Worm (Caenorhabditis elegans) whole organism, L1 larva: ENCODE results near the gene immp-1.

Experiments
- F16B12.6 ChIP-seq: fragments of 150-350 bp; optimal IDR thresholded peaks from 2 replicates; lab custom pipeline; 2014; ENCODE audit warnings: missing biosample characterization, missing genetic modification characterization
- Y116A8C.19 ChIP-seq: sonication (generic microtip); optimal IDR thresholded peaks from 2 replicates; lab custom pipeline; 2016; ENCODE audit warnings: missing compliant biosample characterization, missing genetic modification characterization, borderline replicate concordance
- aly-2 ChIP-seq: fragments of 150-350 bp; optimal IDR thresholded peaks from 2 replicates; lab custom pipeline; 2014; ENCODE audit warnings: missing biosample characterization, missing genetic modification characterization
- ceh-63 ChIP-seq: fragments of 200-800 bp; sonication (Bioruptor generic); optimal IDR thresholded peaks from 2 replicates; lab custom pipeline; 2018; ENCODE audit warnings: mild to moderate bottlenecking, missing genetic modification characterization, missing compliant biosample characterization
- ceh-8 ChIP-seq: fragments of 200-800 bp; sonication (Bioruptor generic); optimal IDR thresholded peaks from 2 replicates; lab custom pipeline; 2018; ENCODE audit warnings: mild to moderate bottlenecking, missing genetic modification characterization, moderate library complexity, missing compliant biosample characterization
- ces-1 ChIP-seq: fragments of 150-350 bp; optimal IDR thresholded peaks from 2 replicates; lab custom pipeline; 2014; ENCODE audit warnings: missing biosample characterization, missing genetic modification reagents, missing genetic modification characterization
- dpl-1 ChIP-seq, 3 experiments: fragments of 150-350 bp in 2 of 3; sonication (generic microtip) in 1 of 3; optimal IDR thresholded peaks; 2 replicates each; lab custom pipeline; 2014 to 2017; ENCODE audit warnings: missing biosample characterization in 3 of 3, missing genetic modification characterization in 3 of 3, missing genetic modification reagents in 3 of 3
- efl-1 ChIP-seq, 4 experiments: fragments of 150-350 bp; optimal IDR thresholded peaks in 3 of 4; peaks in 1 of 4; 1 replicate in 1 of 4; 2 replicates in 3 of 4; lab custom pipeline; 2014; ENCODE audit warnings: missing biosample characterization in 2 of 4, missing genetic modification characterization in 2 of 4, missing genetic modification reagents in 2 of 4
- egl-27 ChIP-seq, 2 experiments: fragments of 150-350 bp in 1 of 2; sonication (generic microtip); optimal IDR thresholded peaks; 3 replicates each; lab custom pipeline; 2017 to 2018; ENCODE audit warnings: missing biosample characterization in 2 of 2, missing genetic modification characterization in 2 of 2, missing genetic modification reagents in 2 of 2
- elt-3 ChIP-seq, 6 experiments: fragments of 150-350 bp in 1 of 6; sonication (generic microtip); optimal IDR thresholded peaks; 2 replicates each; lab custom pipeline; 2017 to 2018; ENCODE audit warnings: missing biosample characterization in 6 of 6, missing genetic modification characterization in 6 of 6, inconsistent platforms in 1 of 6
- ets-5 ChIP-seq: fragments of 200-800 bp; sonication (Bioruptor generic); IDR thresholded peaks from 2 replicates; pipeline ENCODE4 v1.3.6; 2022; ENCODE audit warnings: missing genetic modification characterization, missing compliant biosample characterization
- fkh-10 ChIP-seq: sonication (generic microtip); optimal IDR thresholded peaks from 2 replicates; lab custom pipeline; 2017; ENCODE audit warnings: missing biosample characterization, missing genetic modification reagents, missing genetic modification characterization
- fkh-4 ChIP-seq: sonication (generic microtip); optimal IDR thresholded peaks from 2 replicates; lab custom pipeline; 2016; ENCODE audit warnings: missing compliant biosample characterization, missing genetic modification characterization, borderline replicate concordance
- grh-1 ChIP-seq: fragments of 200-800 bp; sonication (Bioruptor generic); IDR thresholded peaks from 2 replicates; pipeline ENCODE4 v1.3.6; 2022; ENCODE audit warnings: missing genetic modification reagents, missing genetic modification characterization, missing compliant biosample characterization
- hlh-17 ChIP-seq: fragments of 200-800 bp; sonication (Bioruptor generic); optimal IDR thresholded peaks from 2 replicates; lab custom pipeline; 2018; ENCODE audit warnings: missing genetic modification characterization, mild to moderate bottlenecking, missing compliant biosample characterization, moderate library complexity, borderline replicate concordance
- hlh-4 ChIP-seq: sonication (generic microtip); optimal IDR thresholded peaks from 2 replicates; lab custom pipeline; 2016; ENCODE audit warnings: mild to moderate bottlenecking, missing genetic modification characterization, missing compliant biosample characterization
- irx-1 ChIP-seq: sonication (generic microtip); optimal IDR thresholded peaks from 2 replicates; lab custom pipeline; 2016; ENCODE audit warnings: missing genetic modification characterization, missing compliant biosample characterization
- isw-1 ChIP-seq: fragments of 200-800 bp; sonication (Bioruptor generic); IDR thresholded peaks from 2 replicates; pipeline ENCODE4 v1.3.6; 2022; ENCODE audit warnings: missing genetic modification characterization, missing compliant biosample characterization
- jun-1 ChIP-seq: fragments of 150-350 bp; optimal IDR thresholded peaks from 2 replicates; lab custom pipeline; 2014; ENCODE audit warnings: missing biosample characterization, missing genetic modification reagents, missing genetic modification characterization
- lin-14 ChIP-seq: fragments of 200-800 bp; sonication (Bioruptor generic); optimal IDR thresholded peaks from 2 replicates; lab custom pipeline; 2018; ENCODE audit warnings: mild to moderate bottlenecking, missing genetic modification characterization, moderate library complexity, missing compliant biosample characterization
- lin-35 ChIP-seq, 2 experiments: fragments of 150-350 bp; optimal IDR thresholded peaks; 2 replicates each; lab custom pipeline; 2014; ENCODE audit warnings: missing biosample characterization in 2 of 2, missing genetic modification characterization in 2 of 2, missing genetic modification reagents in 2 of 2
- lir-3 ChIP-seq: sonication (generic microtip); optimal IDR thresholded peaks from 2 replicates; lab custom pipeline; 2016; ENCODE audit warnings: mild to moderate bottlenecking, missing genetic modification characterization, moderate library complexity, missing compliant biosample characterization; ENCODE audit not compliant: poor library complexity
- lsy-2 ChIP-seq, 2 experiments: fragments of 150-350 bp; optimal IDR thresholded peaks; 2 replicates each; lab custom pipeline; 2014; ENCODE audit warnings: missing biosample characterization in 2 of 2, missing genetic modification characterization in 2 of 2
- mab-9 ChIP-seq: fragments of 200-800 bp; sonication (Bioruptor generic); IDR thresholded peaks from 2 replicates; pipeline ENCODE4 v1.3.6; 2022; ENCODE audit warnings: missing genetic modification reagents, missing genetic modification characterization, missing compliant biosample characterization
- mef-2 ChIP-seq: fragments of 150-350 bp; optimal IDR thresholded peaks from 2 replicates; lab custom pipeline; 2014; ENCODE audit warnings: missing biosample characterization, missing genetic modification characterization
- mep-1 ChIP-seq: fragments of 150-350 bp; optimal IDR thresholded peaks from 2 replicates; lab custom pipeline; 2014; ENCODE audit warnings: missing biosample characterization, missing genetic modification characterization
- nhr-12 ChIP-seq: sonication (generic microtip); optimal IDR thresholded peaks from 2 replicates; lab custom pipeline; 2017; ENCODE audit warnings: missing biosample characterization, missing genetic modification characterization
- nhr-19 ChIP-seq: fragments of 200-800 bp; sonication (Bioruptor generic); conservative IDR thresholded peaks from 2 replicates; pipeline ENCODE4 v1.3.6; 2022; ENCODE audit warnings: missing genetic modification characterization, missing compliant biosample characterization
- nhr-237 ChIP-seq: fragments of 150-350 bp; optimal IDR thresholded peaks from 2 replicates; lab custom pipeline; 2014; ENCODE audit warnings: missing biosample characterization, missing genetic modification characterization
- nhr-47 ChIP-seq: sonication (generic microtip); optimal IDR thresholded peaks from 2 replicates; lab custom pipeline; 2016; ENCODE audit warnings: mild to moderate bottlenecking, missing genetic modification characterization, moderate library complexity, missing compliant biosample characterization
- nhr-77 ChIP-seq: fragments of 150-350 bp; optimal IDR thresholded peaks from 2 replicates; lab custom pipeline; 2014; ENCODE audit warnings: missing biosample characterization, missing genetic modification characterization
- nhr-84 ChIP-seq: sonication (generic microtip); optimal IDR thresholded peaks from 2 replicates; lab custom pipeline; 2017; ENCODE audit warnings: missing biosample characterization, missing genetic modification characterization
- nhr-85 ChIP-seq: sonication (generic microtip); peaks from one replicate; lab custom pipeline; 2016; ENCODE audit warnings: missing genetic modification characterization, inconsistent platforms, missing compliant biosample characterization
- pax-3 ChIP-seq: fragments of 200-800 bp; sonication (Bioruptor generic); optimal IDR thresholded peaks from 2 replicates; lab custom pipeline; 2018; ENCODE audit warnings: mild to moderate bottlenecking, missing genetic modification characterization, moderate library complexity, missing compliant biosample characterization
- pqm-1 ChIP-seq: sonication (generic microtip); optimal IDR thresholded peaks from 3 replicates; lab custom pipeline; 2017; ENCODE audit warnings: missing biosample characterization, missing genetic modification characterization
- rnt-1 ChIP-seq: sonication (generic microtip); optimal IDR thresholded peaks from 2 replicates; lab custom pipeline; 2016; ENCODE audit warnings: mild to moderate bottlenecking, missing genetic modification characterization, moderate library complexity, missing compliant biosample characterization
- skn-1 ChIP-seq: fragments of 150-350 bp; optimal IDR thresholded peaks from 2 replicates; lab custom pipeline; 2014; ENCODE audit warnings: missing biosample characterization, missing genetic modification characterization
- snu-23 ChIP-seq: sonication (generic microtip); optimal IDR thresholded peaks from 2 replicates; lab custom pipeline; 2016; ENCODE audit warnings: missing genetic modification characterization, missing compliant biosample characterization
- sup-37 ChIP-seq: fragments of 200-800 bp; sonication (Bioruptor generic); optimal IDR thresholded peaks from 2 replicates; lab custom pipeline; 2018; ENCODE audit warnings: mild to moderate bottlenecking, missing genetic modification characterization, missing compliant biosample characterization
- swsn-7 ChIP-seq: sonication (generic microtip); optimal IDR thresholded peaks from 2 replicates; lab custom pipeline; 2016; ENCODE audit warnings: missing genetic modification characterization, missing compliant biosample characterization
- tbx-2 ChIP-seq: sonication (generic microtip); optimal IDR thresholded peaks from 2 replicates; lab custom pipeline; 2016; ENCODE audit warnings: missing genetic modification characterization, missing compliant biosample characterization
- tlp-1 ChIP-seq: fragments of 150-350 bp; optimal IDR thresholded peaks from 2 replicates; lab custom pipeline; 2014; ENCODE audit warnings: missing biosample characterization, missing genetic modification characterization
- unc-130 ChIP-seq: fragments of 150-350 bp; optimal IDR thresholded peaks from 2 replicates; lab custom pipeline; 2017; ENCODE audit warnings: missing biosample characterization, missing genetic modification characterization, inconsistent platforms
- unc-30 ChIP-seq: sonication (generic microtip); optimal IDR thresholded peaks from 2 replicates; lab custom pipeline; 2017; ENCODE audit warnings: missing biosample characterization, missing genetic modification characterization
- unc-86 ChIP-seq: sonication (generic microtip); optimal IDR thresholded peaks from 2 replicates; lab custom pipeline; 2016; ENCODE audit warnings: missing genetic modification characterization, missing compliant biosample characterization
- unc-98 ChIP-seq: fragments of 200-800 bp; sonication (Bioruptor generic); IDR thresholded peaks from 2 replicates; pipeline ENCODE4 v1.3.6; 2022; ENCODE audit warnings: missing genetic modification characterization, missing compliant biosample characterization
- vab-15 ChIP-seq: sonication (generic microtip); optimal IDR thresholded peaks from 2 replicates; lab custom pipeline; 2017; ENCODE audit warnings: missing genotype, mild to moderate bottlenecking, missing genetic modification characterization, missing compliant biosample characterization
- xbp-1 ChIP-seq: sonication (generic microtip); optimal IDR thresholded peaks from 2 replicates; lab custom pipeline; 2016; ENCODE audit warnings: missing genetic modification characterization, missing compliant biosample characterization
- zag-1 ChIP-seq: fragments of 150-350 bp; optimal IDR thresholded peaks from 2 replicates; lab custom pipeline; 2014; ENCODE audit warnings: missing biosample characterization, missing genetic modification characterization
- zip-4 ChIP-seq: fragments of 200-800 bp; sonication (Bioruptor generic); optimal IDR thresholded peaks from 2 replicates; lab custom pipeline; 2018; ENCODE audit warnings: mild to moderate bottlenecking, missing genetic modification characterization, moderate library complexity, missing compliant biosample characterization
- ztf-4 ChIP-seq: fragments of 150-350 bp; optimal IDR thresholded peaks from 2 replicates; lab custom pipeline; 2014; ENCODE audit warnings: missing biosample characterization, missing genetic modification characterization

immp-1 gene

DNA sequence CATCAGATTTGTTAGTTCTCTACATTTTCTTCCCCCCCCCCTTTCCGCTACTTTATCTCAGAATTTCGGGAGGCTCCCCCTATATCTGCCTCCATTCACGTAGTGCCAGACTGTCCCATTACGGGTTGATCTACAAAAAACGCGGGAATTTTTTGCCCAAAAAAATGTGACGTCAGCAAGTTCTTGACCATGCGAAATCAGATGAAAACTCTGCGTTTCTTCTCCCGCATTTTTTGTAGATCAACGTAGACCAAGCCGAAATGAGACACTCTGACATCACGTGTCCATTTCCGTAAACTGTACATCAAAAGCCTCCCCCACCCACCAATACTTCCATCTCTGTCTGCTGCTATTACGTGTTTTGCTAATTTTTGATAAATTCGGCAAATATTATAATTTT lies 49.8 kb downstream of the immp-1 start:
- no peak for TF ChIP-seq lin-35 (GFP tag; optimal IDR thresholded peaks at IDR 0.05; lab: Kevin White, UChicago)
- no peak for TF ChIP-seq irx-1 (tag; lab: Kevin White, UChicago)
- no peak for TF ChIP-seq zip-4 (GFP tag; lab: Kevin White, UChicago)
- TF ChIP-seq nhr-47: no peak
- no peak for TF ChIP-seq xbp-1 (tag; lab: Kevin White, UChicago)
- no peak for TF ChIP-seq nhr-77 (tag; lab: Kevin White, UChicago)
- no peak for TF ChIP-seq dpl-1 (GFP tag; optimal IDR thresholded peaks at IDR 0.05; lab: Kevin White, UChicago)
- TF ChIP-seq unc-30 (tag; lab: Kevin White, UChicago): no peak
- no peak for TF ChIP-seq vab-15 (tag; lab: Kevin White, UChicago)
- no peak for TF ChIP-seq ceh-8 (GFP tag; lab: Kevin White, UChicago)
- no peak for TF ChIP-seq egl-27 (tag; optimal IDR thresholded peaks at IDR 0.05; lab: Kevin White, UChicago)
- TF ChIP-seq zag-1 (tag; lab: Kevin White, UChicago): no peak
- TF ChIP-seq nhr-12 (tag; lab: Kevin White, UChicago): no peak
- no peak for TF ChIP-seq pqm-1 (tag; lab: Kevin White, UChicago)
- no peak for TF ChIP-seq Y116A8C.19 (tag; lab: Kevin White, UChicago)
- TF ChIP-seq swsn-7 (tag; lab: Kevin White, UChicago): no peak

DNA sequence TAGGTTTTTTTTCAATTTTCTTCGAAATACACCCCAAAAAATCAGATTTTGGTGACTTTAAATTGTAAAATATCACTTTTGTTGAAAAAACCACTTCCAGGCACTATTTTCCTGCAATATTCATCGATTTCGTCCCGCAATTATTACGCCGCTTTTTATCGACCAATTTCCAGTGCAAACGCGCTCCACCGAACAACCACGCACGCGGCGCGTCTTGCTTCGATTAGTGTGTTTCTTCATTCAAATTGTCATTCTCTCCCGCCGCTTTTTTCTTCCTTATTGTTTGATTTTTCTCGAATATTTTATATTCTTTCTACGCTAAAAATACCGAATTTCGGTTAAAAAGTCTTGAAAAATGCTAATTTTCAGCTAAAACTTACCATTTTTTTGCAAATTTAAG lies 50.9 kb downstream of the immp-1 start:
- no peak for TF ChIP-seq sup-37 (GFP tag; lab: Kevin White, UChicago)
- no peak for TF ChIP-seq hlh-4 (tag; lab: Kevin White, UChicago)
- TF ChIP-seq ces-1 (GFP tag; lab: Kevin White, UChicago): no peak
- peak; percentile 6 for TF ChIP-seq unc-86 (tag; lab: Kevin White, UChicago)
- no peak for TF ChIP-seq irx-1 (tag; lab: Kevin White, UChicago)
- TF ChIP-seq aly-2 (tag; lab: Kevin White, UChicago): no peak
- TF ChIP-seq fkh-4: no peak
- TF ChIP-seq elt-3 (tag; optimal IDR thresholded peaks at IDR 0.05; lab: Kevin White, UChicago): peak in 1 of 6 experiments; percentile 24
- no peak for TF ChIP-seq ztf-4 (tag; lab: Kevin White, UChicago)
- TF ChIP-seq mef-2: no peak
- no peak for TF ChIP-seq nhr-19 (GFP tag; lab: Robert Waterston, UW)
- no peak for TF ChIP-seq mab-9 (GFP tag; lab: Robert Waterston, UW)
- no peak for TF ChIP-seq tlp-1
- TF ChIP-seq egl-27 (tag; optimal IDR thresholded peaks at IDR 0.05; lab: Kevin White, UChicago): no peak
- TF ChIP-seq ceh-63 (GFP tag; lab: Kevin White, UChicago): no peak
- peak; percentile 38 for TF ChIP-seq swsn-7 (tag; lab: Kevin White, UChicago)
- peak; percentile 64 for TF ChIP-seq tbx-2
- TF ChIP-seq grh-1 (GFP tag; lab: Robert Waterston, UW): no peak
- peak; percentile 58 for TF ChIP-seq snu-23 (GFP tag; lab: Kevin White, UChicago)
- TF ChIP-seq lir-3 (tag; lab: Kevin White, UChicago): no peak
- TF ChIP-seq jun-1 (tag; lab: Kevin White, UChicago): no peak
- TF ChIP-seq lsy-2 (tag; optimal IDR thresholded peaks at IDR 0.05; lab: Kevin White, UChicago): peak; percentile 61 to 90
- peak; percentile 78 for TF ChIP-seq lin-14 (GFP tag; lab: Kevin White, UChicago)
- TF ChIP-seq efl-1 (optimal IDR thresholded peaks at IDR 0.05; lab: Kevin White, UChicago): peak; percentile 52 to 71
- TF ChIP-seq efl-1 (GFP tag; optimal IDR thresholded peaks at IDR 0.05 in 1 of 2; lab: Kevin White, UChicago): peak; percentile 74 to 96
- peak; percentile 41; the same call in 1 of the 2 replicates for TF ChIP-seq isw-1 (GFP tag; lab: Robert Waterston, UW)
- TF ChIP-seq skn-1 (tag; lab: Kevin White, UChicago): peak; percentile 86
- no peak for TF ChIP-seq nhr-237
- no peak for TF ChIP-seq nhr-84 (tag; lab: Kevin White, UChicago)
- TF ChIP-seq hlh-17 (GFP tag; lab: Kevin White, UChicago): no peak
- TF ChIP-seq F16B12.6 (tag; lab: Kevin White, UChicago): peak; percentile 69
- peak; percentile 52 for TF ChIP-seq rnt-1 (tag; lab: Kevin White, UChicago)
- TF ChIP-seq fkh-10 (GFP tag; lab: Kevin White, UChicago): no peak
- no peak; the same call in 1 of the 2 replicates for TF ChIP-seq unc-98
- no peak for TF ChIP-seq pax-3 (tag; lab: Kevin White, UChicago)
- TF ChIP-seq mep-1 (tag; lab: Kevin White, UChicago): peak; percentile 49
- no peak for TF ChIP-seq ets-5
- TF ChIP-seq nhr-85: no peak
- peak; percentile 72 to 78 for TF ChIP-seq lin-35 (GFP tag; optimal IDR thresholded peaks at IDR 0.05; lab: Kevin White, UChicago)
- peak; percentile 84 for TF ChIP-seq unc-130 (tag; lab: Kevin White, UChicago)
